Worm (Caenorhabditis elegans) whole organism, mixed stage, embryonic: ENCODE data around the gene mua-6.

Experiments used
- M03D4.4 ChIP-seq: sonication (generic microtip); optimal IDR thresholded peaks from 2 replicates; lab custom pipeline; 2017; ENCODE audit warnings: mild to moderate bottlenecking, missing genetic modification characterization, missing compliant biosample characterization
- bed-3 ChIP-seq: fragments of 200-800 bp; sonication (Bioruptor generic); optimal IDR thresholded peaks from 3 replicates; lab custom pipeline; 2018; ENCODE audit warnings: mild to moderate bottlenecking, missing genetic modification characterization, moderate library complexity, missing compliant biosample characterization
- blmp-1 ChIP-seq: fragments of 150-350 bp; optimal IDR thresholded peaks from 2 replicates; lab custom pipeline; 2014; ENCODE audit warnings: missing biosample characterization, missing genetic modification characterization
- ceh-39 ChIP-seq: fragments of 150-350 bp; optimal IDR thresholded peaks from 2 replicates; lab custom pipeline; 2014; ENCODE audit warnings: missing biosample characterization, missing genetic modification characterization
- ceh-43 ChIP-seq: fragments of 200-800 bp; sonication (Bioruptor generic); optimal IDR thresholded peaks from 2 replicates; lab custom pipeline; 2018; ENCODE audit warnings: mild to moderate bottlenecking, missing genetic modification characterization, moderate library complexity, missing compliant biosample characterization
- ceh-83 ChIP-seq: fragments of 200-800 bp; sonication (Bioruptor generic); optimal IDR thresholded peaks from 2 replicates; lab custom pipeline; 2018; ENCODE audit warnings: mild to moderate bottlenecking, missing genetic modification characterization, missing compliant biosample characterization
- ces-1 ChIP-seq: fragments of 150-350 bp; optimal IDR thresholded peaks from 2 replicates; lab custom pipeline; 2014; ENCODE audit warnings: missing biosample characterization, missing genetic modification reagents, missing genetic modification characterization
- cnd-1 ChIP-seq: fragments of 200-800 bp; sonication (Bioruptor generic); optimal IDR thresholded peaks from 2 replicates; lab custom pipeline; 2018; ENCODE audit warnings: mild to moderate bottlenecking, missing genetic modification characterization, missing compliant biosample characterization
- drap-1 ChIP-seq: fragments of 200-800 bp; sonication (Bioruptor generic); optimal IDR thresholded peaks from 3 replicates; lab custom pipeline; 2018; ENCODE audit warnings: mild to moderate bottlenecking, missing genetic modification characterization, missing compliant biosample characterization
- elt-1 ChIP-seq: sonication (generic microtip); optimal IDR thresholded peaks from 2 replicates; lab custom pipeline; 2017; ENCODE audit warnings: missing genetic modification characterization, mild to moderate bottlenecking, missing compliant biosample characterization, antibody characterized with exemption, moderate library complexity, borderline replicate concordance; ENCODE audit not compliant: insufficient read depth
- elt-3 ChIP-seq: fragments of 150-350 bp; optimal IDR thresholded peaks from 2 replicates; lab custom pipeline; 2014; ENCODE audit warnings: missing biosample characterization, missing genetic modification characterization
- flh-1 ChIP-seq: fragments of 200-800 bp; sonication (Bioruptor generic); optimal IDR thresholded peaks from 2 replicates; lab custom pipeline; 2018; ENCODE audit warnings: mild to moderate bottlenecking, missing genetic modification characterization, moderate library complexity, missing compliant biosample characterization
- ham-2 ChIP-seq: fragments of 200-800 bp; sonication (Bioruptor generic); optimal IDR thresholded peaks from 2 replicates; lab custom pipeline; 2018; ENCODE audit warnings: mild to moderate bottlenecking, missing genetic modification characterization, missing compliant biosample characterization
- hlh-1 ChIP-seq: fragments of 150-350 bp; optimal IDR thresholded peaks from 2 replicates; lab custom pipeline; 2014; ENCODE audit warnings: missing biosample characterization, missing genetic modification reagents, missing genetic modification characterization
- lin-13 ChIP-seq: fragments of 150-350 bp; optimal IDR thresholded peaks from 2 replicates; lab custom pipeline; 2014; ENCODE audit warnings: missing biosample characterization, missing genetic modification characterization
- lin-32 ChIP-seq: fragments of 200-800 bp; sonication (Bioruptor generic); optimal IDR thresholded peaks from 2 replicates; lab custom pipeline; 2018; ENCODE audit warnings: mild to moderate bottlenecking, missing genetic modification characterization, missing compliant biosample characterization
- lsy-2 ChIP-seq: fragments of 150-350 bp; optimal IDR thresholded peaks from 2 replicates; lab custom pipeline; 2014; ENCODE audit warnings: missing biosample characterization, missing genetic modification characterization
- mab-5 ChIP-seq: fragments of 150-350 bp; optimal IDR thresholded peaks from 2 replicates; lab custom pipeline; 2014; ENCODE audit warnings: missing biosample characterization, missing genetic modification characterization
- mep-1 ChIP-seq: fragments of 150-350 bp; optimal IDR thresholded peaks from 2 replicates; lab custom pipeline; 2017; ENCODE audit warnings: missing biosample characterization, missing genetic modification reagents, missing genetic modification characterization, inconsistent platforms
- mls-2 ChIP-seq: sonication (generic microtip); optimal IDR thresholded peaks from 2 replicates; lab custom pipeline; 2016; ENCODE audit warnings: mild to moderate bottlenecking, missing genetic modification characterization, moderate library complexity, missing compliant biosample characterization
- nhr-12 ChIP-seq: fragments of 150-350 bp; optimal IDR thresholded peaks from 2 replicates; lab custom pipeline; 2014; ENCODE audit warnings: missing biosample characterization, missing genetic modification characterization
- nhr-2 ChIP-seq: fragments of 150-350 bp; optimal IDR thresholded peaks from 2 replicates; lab custom pipeline; 2014; ENCODE audit warnings: missing biosample characterization, missing genetic modification characterization
- nhr-237 ChIP-seq: fragments of 150-350 bp; optimal IDR thresholded peaks from 2 replicates; lab custom pipeline; 2014; ENCODE audit warnings: missing biosample characterization, missing genetic modification characterization
- nhr-28 ChIP-seq: fragments of 150-350 bp; optimal IDR thresholded peaks from 2 replicates; lab custom pipeline; 2014; ENCODE audit warnings: missing biosample characterization, missing genetic modification characterization
- nhr-76 ChIP-seq: sonication (generic microtip); optimal IDR thresholded peaks from 2 replicates; lab custom pipeline; 2017; ENCODE audit warnings: missing biosample characterization, missing genetic modification characterization
- pha-4 ChIP-seq: fragments of 150-350 bp; optimal IDR thresholded peaks from 2 replicates; lab custom pipeline; 2018; ENCODE audit warnings: missing biosample characterization, missing genetic modification reagents, missing genetic modification characterization
- sem-2 ChIP-seq: fragments of 200-800 bp; sonication (Bioruptor generic); optimal IDR thresholded peaks from 2 replicates; lab custom pipeline; 2018; ENCODE audit warnings: mild to moderate bottlenecking, missing genetic modification characterization, missing compliant biosample characterization
- sptf-1 ChIP-seq: sonication (generic microtip); optimal IDR thresholded peaks from 2 replicates; lab custom pipeline; 2017; ENCODE audit warnings: mild to moderate bottlenecking, missing genetic modification characterization, moderate library complexity, missing compliant biosample characterization
- tbx-8 ChIP-seq: fragments of 200-800 bp; sonication (Bioruptor generic); optimal IDR thresholded peaks from 2 replicates; lab custom pipeline; 2018; ENCODE audit warnings: mild to moderate bottlenecking, missing genetic modification characterization, moderate library complexity, missing compliant biosample characterization
- unc-39 ChIP-seq: fragments of 150-350 bp; optimal IDR thresholded peaks from 2 replicates; lab custom pipeline; 2014; ENCODE audit warnings: missing biosample characterization, missing genetic modification characterization
- zip-8 ChIP-seq: fragments of 150-350 bp; optimal IDR thresholded peaks from 2 replicates; lab custom pipeline; 2014; ENCODE audit warnings: missing biosample characterization, missing genetic modification characterization

The mua-6 gene

ce11 chrX:16265636-16266384, at the start of gene mua-6:
Gene mua-6, minus strand, starts transcription at chrX:16265686.
- TF ChIP-seq zip-8 (tag; lab: Kevin White, UChicago) (no peak), nhr-237 (tag; lab: Kevin White, UChicago) (no peak), nhr-28 (tag; lab: Kevin White, UChicago) (no peak), mep-1 (no peak), mls-2 (tag; lab: Kevin White, UChicago) (no peak), flh-1 (GFP tag; lab: Kevin White, UChicago) (no peak), mab-5 (tag; lab: Kevin White, UChicago) (no peak), lin-13 (tag; lab: Kevin White, UChicago) (no peak), sem-2 (GFP tag; lab: Kevin White, UChicago) (no peak), ham-2 (GFP tag; lab: Kevin White, UChicago) (no peak), hlh-1 (tag; lab: Kevin White, UChicago) (no peak), nhr-12 (tag; lab: Kevin White, UChicago) (no peak), elt-1 (no peak), ceh-83 (GFP tag; lab: Kevin White, UChicago) (no peak), ces-1 (GFP tag; lab: Kevin White, UChicago) (no peak), ceh-39 (tag; lab: Kevin White, UChicago) (no peak), tbx-8 (GFP tag; lab: Kevin White, UChicago) (no peak), lsy-2 (tag; lab: Kevin White, UChicago) (no peak), M03D4.4 (tag; lab: Kevin White, UChicago) (no peak), pha-4 (tag; lab: Kevin White, UChicago) (no peak)
- TF ChIP-seq, all 35 proteins: peak for 0

- TF ChIP-seq ceh-39 (tag; lab: Kevin White, UChicago), result no peak
Measured at ce11 chrX:16309705-16310104, 44.2 kb upstream of the mua-6 start.

- TF ChIP-seq blmp-1 (tag; lab: Kevin White, UChicago) (no peak), elt-3 (tag; lab: Kevin White, UChicago) (no peak), hlh-1 (tag; lab: Kevin White, UChicago) (no peak), drap-1 (GFP tag; lab: Kevin White, UChicago) (no peak), ham-2 (GFP tag; lab: Kevin White, UChicago) (no peak), lin-13 (tag; lab: Kevin White, UChicago) (no peak), ceh-43 (GFP tag; lab: Kevin White, UChicago) (no peak), nhr-2 (tag; lab: Kevin White, UChicago) (no peak), zip-8 (tag; lab: Kevin White, UChicago) (no peak), unc-39 (tag; lab: Kevin White, UChicago) (no peak), nhr-76 (tag; lab: Kevin White, UChicago) (no peak), nhr-28 (tag; lab: Kevin White, UChicago) (no peak), pha-4 (tag; lab: Kevin White, UChicago) (no peak), mls-2 (tag; lab: Kevin White, UChicago) (no peak), lin-32 (GFP tag; lab: Kevin White, UChicago) (no peak), mep-1 (no peak), bed-3 (GFP tag; lab: Kevin White, UChicago) (no peak)
Measured at ce11 chrX:16306164-16306563, 40.7 kb upstream of the mua-6 start, which contains the start of gene twk-22. Gene twk-22, plus strand, starts transcription at chrX:16306464.

- TF ChIP-seq tbx-8 (GFP tag; lab: Kevin White, UChicago) (no peak), sptf-1 (no peak), nhr-12 (tag; lab: Kevin White, UChicago) (no peak), lin-32 (GFP tag; lab: Kevin White, UChicago) (no peak), mls-2 (tag; lab: Kevin White, UChicago) (no peak), cnd-1 (tag; lab: Kevin White, UChicago) (no peak), ceh-83 (GFP tag; lab: Kevin White, UChicago) (no peak), blmp-1 (tag; lab: Kevin White, UChicago) (no peak), flh-1 (GFP tag; lab: Kevin White, UChicago) (no peak)
Measured at ce11 chrX:16300422-16300821, 34.9 kb upstream of the mua-6 start.
